Worm (Caenorhabditis elegans): ENCODE measurements around the gene nhr-36.

The nhr-36 gene

DNA sequence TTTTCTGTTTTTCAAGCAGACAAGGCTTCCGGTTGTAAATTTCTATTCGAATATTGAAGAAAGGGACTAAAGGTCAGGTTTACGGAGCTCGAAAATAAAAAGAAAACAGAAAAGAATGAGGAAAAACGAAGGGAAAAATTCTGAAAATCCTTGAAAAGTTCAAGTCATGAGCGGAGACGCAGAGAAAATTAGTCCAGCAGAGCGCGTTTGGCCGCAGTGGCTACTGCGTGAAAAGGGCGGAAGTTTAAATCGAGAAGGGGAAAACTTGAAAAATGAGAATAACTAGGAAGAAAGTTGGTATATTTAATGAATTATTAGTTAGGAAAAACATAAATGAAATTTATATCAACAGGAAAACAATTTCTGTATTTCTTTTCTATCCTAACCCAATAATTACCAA is 40.9 kb downstream of the nhr-36 start (continued):
- TF ChIP-seq C04F5.9 (tag; optimal IDR thresholded peaks at IDR 0.05) (no peak), swsn-7 (tag; optimal IDR thresholded peaks at IDR 0.05) (peak; percentile 33), nhr-20 (tag; optimal IDR thresholded peaks at IDR 0.05) (peak; percentile 49), nhr-47 (tag; optimal IDR thresholded peaks at IDR 0.05) (peak; percentile 50), unc-86 (tag; optimal IDR thresholded peaks at IDR 0.05) (peak; percentile 29), nhr-76 (tag; optimal IDR thresholded peaks at IDR 0.05) (no peak), fkh-4 (tag; optimal IDR thresholded peaks at IDR 0.05; ENCODE audit: borderline replicate concordance) (no peak), snpc-4 (tag; optimal IDR thresholded peaks at IDR 0.05) (no peak), nhr-77 (tag; optimal IDR thresholded peaks at IDR 0.05) (peak; percentile 19), C34B4.2 (tag; optimal IDR thresholded peaks at IDR 0.05) (no peak), aly-2 (tag; optimal IDR thresholded peaks at IDR 0.05) (no peak), Y116A8C.19 (tag; optimal IDR thresholded peaks at IDR 0.05; ENCODE audit: borderline replicate concordance) (no peak), ets-5 (GFP tag; IDR thresholded peaks at IDR 0.05) (no peak), ceh-8 (GFP tag; optimal IDR thresholded peaks at IDR 0.05) (no peak), sox-4 (tag; optimal IDR thresholded peaks at IDR 0.05) (no peak), lin-15B (tag; optimal IDR thresholded peaks at IDR 0.05) (peak; percentile 59), mdl-1 (tag; optimal IDR thresholded peaks at IDR 0.05) (peak in 1 of 2 experiments; percentile 23), ama-1 (optimal IDR thresholded peaks at IDR 0.05) (no peak), nhr-19 (GFP tag; conservative IDR thresholded peaks at IDR 0.05) (peak; percentile 37; the same call in 1 of the 2 replicates), ceh-82 (tag; optimal IDR thresholded peaks at IDR 0.05) (peak in 2 of 3 experiments; percentile 45 to 68), nhr-11 (tag; optimal IDR thresholded peaks at IDR 0.05) (no peak), hpl-2 (GFP tag; optimal IDR thresholded peaks at IDR 0.05) (no peak), vab-15 (tag; optimal IDR thresholded peaks at IDR 0.05) (no peak), ceh-88 (GFP tag; IDR thresholded peaks at IDR 0.05) (no peak), lin-13 (GFP tag; optimal IDR thresholded peaks at IDR 0.05) (no peak), mep-1 (tag; optimal IDR thresholded peaks at IDR 0.05) (peak; percentile 20), isw-1 (GFP tag; IDR thresholded peaks at IDR 0.05) (peak; percentile 46; the same call in 1 of the 2 replicates), egl-27 (tag; optimal IDR thresholded peaks at IDR 0.05) (no peak), lin-14 (GFP tag; optimal IDR thresholded peaks at IDR 0.05) (peak; percentile 56), hlh-17 (GFP tag; optimal IDR thresholded peaks at IDR 0.05; ENCODE audit: borderline replicate concordance) (no peak), aha-1 (tag; optimal IDR thresholded peaks at IDR 0.05) (no peak), ceh-63 (GFP tag; optimal IDR thresholded peaks at IDR 0.05) (no peak), xbp-1 (tag; optimal IDR thresholded peaks at IDR 0.05) (peak; percentile 17), nhr-84 (tag; optimal IDR thresholded peaks at IDR 0.05) (no peak), skn-1 (tag; optimal IDR thresholded peaks at IDR 0.05) (peak; percentile 54), unc-62 (GFP tag; optimal IDR thresholded peaks at IDR 0.05) (no peak), nhr-237 (tag; optimal IDR thresholded peaks at IDR 0.05) (no peak), zag-1 (tag; optimal IDR thresholded peaks at IDR 0.05) (no peak), rnt-1 (tag; optimal IDR thresholded peaks at IDR 0.05) (peak; percentile 33)

- TF ChIP-seq egl-27 (tag; optimal IDR thresholded peaks at IDR 0.05) (no peak), efl-1 (optimal IDR thresholded peaks at IDR 0.05) (no peak), efl-1 (GFP tag; optimal IDR thresholded peaks at IDR 0.05 in 1 of 2) (peak in 1 of 2 experiments; percentile 90)
Measured at ce11 chrV:9219390-9219733, 42.0 kb downstream of the nhr-36 start.

DNA sequence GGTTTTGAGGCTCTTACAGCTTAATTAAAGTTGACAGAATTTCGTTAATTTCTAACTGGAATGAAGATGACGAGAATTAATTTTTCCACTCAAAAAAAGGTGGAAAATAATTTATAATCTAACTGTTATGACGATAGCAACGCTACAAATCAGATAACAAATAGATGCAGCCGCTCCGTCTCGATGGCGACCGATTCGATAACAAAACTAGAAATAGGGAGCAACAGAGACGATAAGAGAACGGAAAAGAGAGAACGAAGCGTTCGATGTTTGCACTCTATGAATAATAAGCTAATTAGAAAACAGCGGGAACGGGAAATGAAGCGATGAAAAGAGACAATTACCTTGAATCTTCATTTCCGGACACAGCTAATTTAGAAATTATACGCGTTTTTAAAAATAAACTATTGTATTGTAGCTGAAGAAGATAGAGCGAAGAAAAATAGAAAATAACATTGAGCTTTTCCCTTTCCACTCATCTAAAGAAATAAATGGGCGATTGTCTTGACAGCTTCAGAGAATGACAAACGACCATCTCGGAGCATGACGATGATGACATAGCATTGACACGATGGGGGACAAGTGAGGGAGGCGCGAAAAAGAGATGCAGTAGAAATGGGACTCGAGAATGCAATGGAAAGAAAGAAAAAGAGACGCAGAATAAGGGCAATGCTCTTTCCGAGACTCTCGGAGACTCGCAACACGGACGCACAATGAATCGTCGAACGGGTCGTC is 42.6 kb downstream of the nhr-36 start:
- TF ChIP-seq nhr-90 (tag; optimal IDR thresholded peaks at IDR 0.05; ENCODE audit: poor library complexity) (no peak), dsc-1 (tag; optimal IDR thresholded peaks at IDR 0.05) (no peak), unc-86 (tag; optimal IDR thresholded peaks at IDR 0.05) (peak; percentile 23), mep-1 (tag; optimal IDR thresholded peaks at IDR 0.05) (no peak), mab-9 (GFP tag; IDR thresholded peaks at IDR 0.05) (peak; percentile 45; the same call in 1 of the 2 replicates), nhr-47 (tag; optimal IDR thresholded peaks at IDR 0.05) (peak; percentile 14), isw-1 (GFP tag; IDR thresholded peaks at IDR 0.05) (no peak; the same call in 1 of the 2 replicates), rnt-1 (tag; optimal IDR thresholded peaks at IDR 0.05) (no peak), alr-1 (tag; optimal IDR thresholded peaks at IDR 0.05; ENCODE audit: borderline replicate concordance) (no peak), swsn-7 (tag; optimal IDR thresholded peaks at IDR 0.05) (peak; percentile 8), ceh-63 (GFP tag; optimal IDR thresholded peaks at IDR 0.05) (no peak), sptf-1 (tag; optimal IDR thresholded peaks at IDR 0.05) (no peak), jun-1 (tag; optimal IDR thresholded peaks at IDR 0.05) (no peak), lin-35 (GFP tag; optimal IDR thresholded peaks at IDR 0.05) (peak in 1 of 2 experiments; percentile 17), lin-13 (GFP tag; optimal IDR thresholded peaks at IDR 0.05) (no peak), aha-1 (tag; optimal IDR thresholded peaks at IDR 0.05) (no peak), xbp-1 (tag; optimal IDR thresholded peaks at IDR 0.05) (no peak), lsy-2 (tag; optimal IDR thresholded peaks at IDR 0.05) (peak in 1 of 2 experiments; percentile 6), aly-2 (tag; optimal IDR thresholded peaks at IDR 0.05) (no peak), fkh-4 (tag; optimal IDR thresholded peaks at IDR 0.05; ENCODE audit: borderline replicate concordance) (no peak)
